Worm (Caenorhabditis elegans): ENCODE data around the gene F26G1.15.
A peak's percentile ranks its signal among the peaks of the same experiment; 100 is the strongest.

The F26G1.15 gene

DNA sequence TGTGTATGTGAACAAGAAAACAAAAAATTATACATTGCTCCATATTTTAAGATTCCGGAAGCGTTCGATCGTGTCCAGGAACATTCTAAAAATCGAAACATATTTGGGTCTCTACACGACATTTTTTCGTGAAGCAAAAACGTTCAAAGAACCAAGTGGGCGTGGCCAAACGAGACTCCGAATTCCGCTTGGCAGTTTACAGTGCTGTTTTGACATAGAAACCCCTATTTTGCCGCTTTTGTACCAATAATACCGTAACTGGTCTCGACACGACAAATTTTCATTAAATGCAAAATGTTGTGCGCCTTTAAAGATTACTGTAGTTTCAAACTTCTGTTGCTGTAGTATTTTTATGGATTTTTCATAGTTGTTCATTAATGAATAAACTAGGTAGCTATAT is 34.4 kb upstream of the F26G1.15 start (continued):
- no peak for TF ChIP-seq pqm-1 (tag; optimal IDR thresholded peaks at IDR 0.05)

- TF ChIP-seq cey-2 (tag; optimal IDR thresholded peaks at IDR 0.05; ENCODE audit: borderline replicate concordance, insufficient read depth) (no peak), php-3 (GFP tag; IDR thresholded peaks at IDR 0.05) (no peak), dpl-1 (GFP tag; optimal IDR thresholded peaks at IDR 0.05) (no peak), nhr-25 (tag; optimal IDR thresholded peaks at IDR 0.05; ENCODE audit: borderline replicate concordance, insufficient read depth) (no peak), lin-38 (GFP tag; IDR thresholded peaks at IDR 0.05) (no peak), unc-62 (GFP tag; optimal IDR thresholded peaks at IDR 0.05 in 1 of 2) (no peak), unc-62 (tag; optimal IDR thresholded peaks at IDR 0.05) (no peak), ceh-44 (GFP tag; IDR thresholded peaks at IDR 0.05) (no peak), ZK337.2 (GFP tag; IDR thresholded peaks at IDR 0.05) (no peak), ctbp-1 (GFP tag; IDR thresholded peaks at IDR 0.05) (no peak), lir-3 (tag; optimal IDR thresholded peaks at IDR 0.05) (no peak)
These were observed 33.3 kb upstream of the F26G1.15 start, which contains the start of gene C27D9.2 for ce11 chrII:4756751-4757150. C27D9.2 (minus strand) TSS chrII:4756851.

DNA sequence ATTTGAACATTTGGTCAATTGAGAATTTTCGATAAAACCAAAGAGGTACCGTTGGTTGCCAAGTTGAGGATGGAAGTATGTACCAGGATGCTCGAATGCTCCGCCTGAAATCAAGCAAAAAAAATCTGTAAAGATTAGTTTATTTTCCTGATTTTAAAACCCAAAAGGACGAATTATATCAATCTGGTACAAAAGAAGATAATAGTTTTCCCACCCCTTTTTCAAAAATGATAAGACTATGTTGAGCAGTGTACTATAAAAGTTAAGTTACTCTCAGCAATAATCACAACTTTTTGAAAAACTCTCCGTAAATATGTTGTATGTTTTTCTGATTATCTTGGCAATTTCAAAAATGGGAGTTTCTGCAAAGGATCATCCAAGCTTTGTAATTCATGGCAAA is 31.6 kb upstream of the F26G1.15 start, which contains the start of gene F26G1.3:
Gene F26G1.3 (plus strand): TSS at position 301 of the 400 bp plus-strand sequence.
- TF ChIP-seq mxl-3 (GFP tag; optimal IDR thresholded peaks at IDR 0.05), result no peak

DNA sequence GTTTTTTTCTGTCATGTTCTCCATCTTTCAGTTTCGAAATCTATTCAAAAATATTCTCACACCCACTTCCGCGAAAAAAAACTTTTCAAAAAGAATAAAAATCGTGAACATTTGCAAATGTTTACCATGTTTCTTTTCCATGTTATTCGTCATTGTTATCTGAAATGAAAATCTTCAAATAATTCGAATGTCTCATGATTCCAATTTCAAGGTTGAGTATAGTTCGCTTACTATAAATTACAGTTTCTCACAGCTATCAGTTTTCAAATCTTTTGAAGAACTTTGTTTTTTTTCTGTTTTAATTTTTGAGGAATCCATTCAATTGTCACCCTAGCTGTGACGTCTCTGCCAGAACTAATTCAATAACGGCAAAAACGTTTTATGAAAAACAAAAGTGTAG is 30.3 kb upstream of the F26G1.15 start:
- TF ChIP-seq unc-62 (GFP tag; optimal IDR thresholded peaks at IDR 0.05 in 1 of 2) (peak in 1 of 2 experiments; percentile 32), unc-62 (tag; optimal IDR thresholded peaks at IDR 0.05) (no peak), saeg-2 (GFP tag; IDR thresholded peaks at IDR 0.05) (no peak), lir-3 (tag; optimal IDR thresholded peaks at IDR 0.05) (no peak), aha-1 (tag) (peak; percentile 86), set-16 (GFP tag; IDR thresholded peaks at IDR 0.05) (no peak)

ce11 chrII:4761020-4761419 is 29.1 kb upstream of the F26G1.15 start:
- TF ChIP-seq Y75B8A.6 (GFP tag; IDR thresholded peaks at IDR 0.05) (no peak), hmg-1.1 (GFP tag; IDR thresholded peaks at IDR 0.05) (no peak), F26F4.8 (GFP tag; conservative IDR thresholded peaks at IDR 0.05) (no peak), snpc-4 (tag; optimal IDR thresholded peaks at IDR 0.05) (no peak), hlh-11 (tag; optimal IDR thresholded peaks at IDR 0.05) (peak; percentile 18), hlh-30 (tag; optimal IDR thresholded peaks at IDR 0.05; ENCODE audit: insufficient read depth) (no peak), daf-8 (GFP tag; IDR thresholded peaks at IDR 0.05) (no peak), dmd-6 (GFP tag; IDR thresholded peaks at IDR 0.05) (peak; percentile 16)

DNA sequence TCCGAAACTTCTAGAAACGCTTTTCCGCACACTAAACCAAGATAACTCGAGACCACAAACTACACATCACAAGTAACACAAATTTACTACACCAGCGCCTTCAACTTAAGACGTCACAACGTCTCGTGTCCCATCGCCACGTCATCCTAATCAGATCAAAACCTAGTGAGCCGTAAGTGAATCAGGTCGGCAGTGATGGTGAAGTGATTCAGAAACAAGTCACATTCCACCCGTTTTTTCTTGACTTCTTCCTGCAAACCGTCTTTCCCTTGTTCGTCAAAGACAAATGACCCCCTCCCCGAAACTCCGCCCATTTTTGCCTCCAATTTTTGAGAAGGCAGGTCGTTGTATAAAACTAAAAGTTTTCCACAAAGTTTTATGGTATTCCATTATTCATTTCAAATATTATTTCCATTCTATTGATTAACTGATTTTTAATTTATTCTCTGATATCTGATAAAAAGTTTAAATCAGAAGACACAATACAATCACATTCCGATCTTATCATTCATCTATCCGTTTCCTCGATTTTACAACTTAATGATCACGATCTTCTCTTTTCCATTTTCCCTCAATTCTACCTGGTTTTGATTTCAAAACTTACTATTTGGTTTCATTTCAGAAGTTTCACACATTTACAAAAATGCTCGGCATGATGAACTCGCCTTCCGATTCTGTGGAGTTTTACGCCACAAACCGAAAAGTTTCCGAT is 27.4 kb upstream of the F26G1.15 start, which contains the start of gene F26G1.2:
Gene F26G1.2 (plus strand): TSS at position 508 of the 712 bp plus-strand sequence.
- TF ChIP-seq lin-15B (tag; optimal IDR thresholded peaks at IDR 0.05) (no peak), unc-62 (GFP tag; optimal IDR thresholded peaks at IDR 0.05 in 1 of 2) (no peak), unc-62 (tag; optimal IDR thresholded peaks at IDR 0.05) (no peak), nhr-28 (tag; optimal IDR thresholded peaks at IDR 0.05) (peak; percentile 57), saeg-2 (GFP tag; IDR thresholded peaks at IDR 0.05) (no peak), egl-43 (GFP tag; IDR thresholded peaks at IDR 0.05) (peak; percentile 15; the same call in 1 of the 2 replicates), hif-1 (tag; optimal IDR thresholded peaks at IDR 0.05) (no peak), T26A8.4 (GFP tag; IDR thresholded peaks at IDR 0.05) (no peak), ceh-32 (tag; optimal IDR thresholded peaks at IDR 0.05; ENCODE audit: poor library complexity) (no peak), nhr-11 (tag; optimal IDR thresholded peaks at IDR 0.05) (no peak), mes-2 (tag; optimal IDR thresholded peaks at IDR 0.05; ENCODE audit: poor library complexity, severe bottlenecking) (no peak), ztf-7 (tag; optimal IDR thresholded peaks at IDR 0.05) (no peak), aha-1 (tag) (peak; percentile 69), pha-4 (GFP tag; IDR thresholded peaks at IDR 0.05) (no peak), pha-4 (tag; optimal IDR thresholded peaks at IDR 0.05) (no peak), lim-7 (GFP tag; IDR thresholded peaks at IDR 0.05) (no peak), php-3 (GFP tag; IDR thresholded peaks at IDR 0.05) (no peak), lin-38 (GFP tag; IDR thresholded peaks at IDR 0.05) (no peak)
